5 worm cellular contexts compared by ENCODE assay signal in the genomic region with DNA sequence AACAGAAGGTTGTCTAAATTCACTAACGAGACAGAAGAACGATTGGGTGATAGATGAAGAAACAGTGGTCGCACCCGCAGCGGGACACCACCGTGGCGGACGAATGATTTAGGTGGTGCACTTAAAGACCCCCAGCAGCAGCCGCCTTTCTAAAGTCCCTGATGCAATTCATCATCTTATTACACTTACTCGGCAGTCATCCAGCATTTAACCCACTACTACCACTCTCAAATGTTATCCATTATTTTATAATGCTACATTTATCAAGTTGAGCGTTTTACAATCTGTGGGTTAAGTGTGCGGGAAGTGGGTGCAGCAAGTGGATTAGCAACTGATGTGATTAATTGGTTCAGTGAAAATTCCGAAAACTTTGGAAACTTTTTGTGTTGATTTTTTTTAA.
A peak's percentile ranks its signal among the peaks of the same experiment; 100 is the strongest.
TF ChIP-seq lines count a peak whose summit lies in the region.

No protein-coding gene starts in this region.

TF ChIP-seq in whole organism, L1 larva, 84 proteins besides CTCF, POLR2A, EP300 and RAD21:
- TF ChIP-seq C04F5.9 (tag; optimal IDR thresholded peaks at IDR 0.05; lab: Kevin White, UChicago) = no peak
- peak; percentile 12 for TF ChIP-seq lin-14 (GFP tag; optimal IDR thresholded peaks at IDR 0.05; lab: Kevin White, UChicago)

TF ChIP-seq in whole organism, L2 larva, 48 proteins besides CTCF, POLR2A, EP300 and RAD21:
- TF ChIP-seq snpc-4 (tag; optimal IDR thresholded peaks at IDR 0.05; lab: Kevin White, UChicago) (no peak), mab-5 (tag; optimal IDR thresholded peaks at IDR 0.05; lab: Kevin White, UChicago) (peak; percentile 1)

TF ChIP-seq in whole organism, L3 larva, 47 proteins besides CTCF, POLR2A, EP300 and RAD21:
- peak; percentile 30 for TF ChIP-seq lin-39 (tag; optimal IDR thresholded peaks at IDR 0.05; lab: Kevin White, UChicago)
- no peak for TF ChIP-seq nhr-28 (tag; optimal IDR thresholded peaks at IDR 0.05; lab: Kevin White, UChicago)
TF ChIP-seq in whole organism, L3 larva: peak in this region for 1.

TF ChIP-seq in whole organism, late embryonic, 69 proteins besides CTCF, POLR2A, EP300 and RAD21:
- TF ChIP-seq ceh-2 (tag; optimal IDR thresholded peaks at IDR 0.05; lab: Kevin White, UChicago) (no peak), lim-6 (tag; optimal IDR thresholded peaks at IDR 0.05; lab: Kevin White, UChicago) (no peak), pax-1 (tag; optimal IDR thresholded peaks at IDR 0.05; lab: Kevin White, UChicago) (no peak), ceh-18 (tag; optimal IDR thresholded peaks at IDR 0.05; lab: Kevin White, UChicago) (no peak), unc-55 (GFP tag; optimal IDR thresholded peaks at IDR 0.05; lab: Kevin White, UChicago) (peak; percentile 79), ceh-22 (tag; optimal IDR thresholded peaks at IDR 0.05; lab: Kevin White, UChicago) (no peak), rnt-1 (tag; optimal IDR thresholded peaks at IDR 0.05; lab: Kevin White, UChicago) (peak; percentile 40), madf-2 (tag; optimal IDR thresholded peaks at IDR 0.05; lab: Kevin White, UChicago) (no peak), C38D4.7 (GFP tag; optimal IDR thresholded peaks at IDR 0.05; lab: Kevin White, UChicago) (no peak), pqm-1 (tag; optimal IDR thresholded peaks at IDR 0.05; lab: Kevin White, UChicago) (no peak), odd-2 (tag; optimal IDR thresholded peaks at IDR 0.05; lab: Kevin White, UChicago) (no peak), dmd-4 (tag; optimal IDR thresholded peaks at IDR 0.05; lab: Kevin White, UChicago; ENCODE audit: borderline replicate concordance) (no peak), ceh-31 (tag; optimal IDR thresholded peaks at IDR 0.05; lab: Kevin White, UChicago) (no peak), unc-42 (tag; optimal IDR thresholded peaks at IDR 0.05; lab: Kevin White, UChicago) (peak; percentile 44)

TF ChIP-seq in whole organism, mixed stage, embryonic, 35 proteins besides CTCF, POLR2A, EP300 and RAD21:
- TF ChIP-seq elt-1 (tag; optimal IDR thresholded peaks at IDR 0.05; lab: Kevin White, UChicago; ENCODE audit: borderline replicate concordance, insufficient read depth) (no peak), nhr-12 (tag; optimal IDR thresholded peaks at IDR 0.05; lab: Kevin White, UChicago) (no peak), unc-62 (GFP tag; optimal IDR thresholded peaks at IDR 0.05; lab: Kevin White, UChicago) (peak; percentile 81), nhr-76 (tag; optimal IDR thresholded peaks at IDR 0.05; lab: Kevin White, UChicago) (no peak), ces-1 (GFP tag; optimal IDR thresholded peaks at IDR 0.05; lab: Kevin White, UChicago) (peak; percentile 72), snpc-4 (tag; optimal IDR thresholded peaks at IDR 0.05; lab: Kevin White, UChicago) (no peak), hlh-1 (tag; optimal IDR thresholded peaks at IDR 0.05; lab: Kevin White, UChicago) (peak; percentile 68), pha-4 (tag; optimal IDR thresholded peaks at IDR 0.05; lab: Kevin White, UChicago) (no peak)
